Worm (Caenorhabditis elegans) whole organism, L1 larva: ENCODE data around the gene B0507.3.

Source experiments
- C04F5.9 ChIP-seq: sonication (generic microtip); optimal IDR thresholded peaks from 2 replicates; lab custom pipeline; 2016; ENCODE audit warnings: missing genetic modification characterization, missing compliant biosample characterization
- C16A3.4 ChIP-seq: fragments of 150-350 bp; optimal IDR thresholded peaks from 2 replicates; lab custom pipeline; 2014; ENCODE audit warnings: missing biosample characterization, missing genetic modification characterization
- F16B12.6 ChIP-seq: fragments of 150-350 bp; optimal IDR thresholded peaks from 2 replicates; lab custom pipeline; 2014; ENCODE audit warnings: missing biosample characterization, missing genetic modification characterization
- aha-1 ChIP-seq: fragments of 150-350 bp; optimal IDR thresholded peaks from 2 replicates; lab custom pipeline; 2014; ENCODE audit warnings: missing biosample characterization, missing genetic modification characterization
- alr-1 ChIP-seq: fragments of 200-800 bp; sonication (Bioruptor generic); optimal IDR thresholded peaks from 2 replicates; lab custom pipeline; 2018; ENCODE audit warnings: borderline replicate concordance, mild to moderate bottlenecking, missing genetic modification characterization, missing compliant biosample characterization
- ama-1 ChIP-seq: fragments of 150-350 bp; optimal IDR thresholded peaks from 2 replicates; lab custom pipeline; 2014
- ceh-8 ChIP-seq: fragments of 200-800 bp; sonication (Bioruptor generic); optimal IDR thresholded peaks from 2 replicates; lab custom pipeline; 2018; ENCODE audit warnings: mild to moderate bottlenecking, missing genetic modification characterization, moderate library complexity, missing compliant biosample characterization
- ceh-82 ChIP-seq, 3 experiments: fragments of 150-350 bp in 1 of 3; sonication (generic microtip) in 2 of 3; optimal IDR thresholded peaks; 2 replicates each; lab custom pipeline; 2014 to 2017; ENCODE audit warnings: missing biosample characterization in 3 of 3, missing genetic modification characterization in 3 of 3
- dsc-1 ChIP-seq: sonication (generic microtip); optimal IDR thresholded peaks from 2 replicates; lab custom pipeline; 2016; ENCODE audit warnings: mild to moderate bottlenecking, missing genetic modification characterization, missing compliant biosample characterization
- efl-1 ChIP-seq, 4 experiments: fragments of 150-350 bp; optimal IDR thresholded peaks in 3 of 4; peaks in 1 of 4; 1 replicate in 1 of 4; 2 replicates in 3 of 4; lab custom pipeline; 2014; ENCODE audit warnings: missing biosample characterization in 2 of 4, missing genetic modification characterization in 2 of 4, missing genetic modification reagents in 2 of 4
- egl-13 ChIP-seq: sonication (generic microtip); optimal IDR thresholded peaks from 2 replicates; lab custom pipeline; 2016; ENCODE audit warnings: missing genotype, missing genetic modification reagents, missing genetic modification characterization, missing compliant biosample characterization
- fkh-10 ChIP-seq: sonication (generic microtip); optimal IDR thresholded peaks from 2 replicates; lab custom pipeline; 2017; ENCODE audit warnings: missing biosample characterization, missing genetic modification reagents, missing genetic modification characterization
- fkh-8 ChIP-seq: sonication (generic microtip); optimal IDR thresholded peaks from 2 replicates; lab custom pipeline; 2016; ENCODE audit warnings: mild to moderate bottlenecking, missing genetic modification characterization, missing compliant biosample characterization
- hlh-17 ChIP-seq: fragments of 200-800 bp; sonication (Bioruptor generic); optimal IDR thresholded peaks from 2 replicates; lab custom pipeline; 2018; ENCODE audit warnings: missing genetic modification characterization, mild to moderate bottlenecking, missing compliant biosample characterization, moderate library complexity, borderline replicate concordance
- hpl-2 ChIP-seq: fragments of 150-350 bp; optimal IDR thresholded peaks from 2 replicates; lab custom pipeline; 2014; ENCODE audit warnings: missing biosample characterization, missing genetic modification reagents, missing genetic modification characterization
- irx-1 ChIP-seq: sonication (generic microtip); optimal IDR thresholded peaks from 2 replicates; lab custom pipeline; 2016; ENCODE audit warnings: missing genetic modification characterization, missing compliant biosample characterization
- jun-1 ChIP-seq: fragments of 150-350 bp; optimal IDR thresholded peaks from 2 replicates; lab custom pipeline; 2014; ENCODE audit warnings: missing biosample characterization, missing genetic modification reagents, missing genetic modification characterization
- lin-14 ChIP-seq: fragments of 200-800 bp; sonication (Bioruptor generic); optimal IDR thresholded peaks from 2 replicates; lab custom pipeline; 2018; ENCODE audit warnings: mild to moderate bottlenecking, missing genetic modification characterization, moderate library complexity, missing compliant biosample characterization
- lin-35 ChIP-seq, 2 experiments: fragments of 150-350 bp; optimal IDR thresholded peaks; 2 replicates each; lab custom pipeline; 2014; ENCODE audit warnings: missing biosample characterization in 2 of 2, missing genetic modification characterization in 2 of 2, missing genetic modification reagents in 2 of 2
- lin-39 ChIP-seq: fragments of 150-350 bp; optimal IDR thresholded peaks from 2 replicates; lab custom pipeline; 2014; ENCODE audit warnings: missing biosample characterization, missing genetic modification reagents, missing genetic modification characterization
- lir-3 ChIP-seq: sonication (generic microtip); optimal IDR thresholded peaks from 2 replicates; lab custom pipeline; 2016; ENCODE audit warnings: mild to moderate bottlenecking, missing genetic modification characterization, moderate library complexity, missing compliant biosample characterization; ENCODE audit not compliant: poor library complexity
- lsy-2 ChIP-seq, 2 experiments: fragments of 150-350 bp; optimal IDR thresholded peaks; 2 replicates each; lab custom pipeline; 2014; ENCODE audit warnings: missing biosample characterization in 2 of 2, missing genetic modification characterization in 2 of 2
- mdl-1 ChIP-seq, 2 experiments: fragments of 150-350 bp; optimal IDR thresholded peaks; 2 replicates each; lab custom pipeline; 2014 to 2017; ENCODE audit warnings: missing biosample characterization in 2 of 2, missing genetic modification characterization in 2 of 2, inconsistent platforms in 1 of 2
- mep-1 ChIP-seq: fragments of 150-350 bp; optimal IDR thresholded peaks from 2 replicates; lab custom pipeline; 2014; ENCODE audit warnings: missing biosample characterization, missing genetic modification characterization
- nhr-11 ChIP-seq: fragments of 150-350 bp; optimal IDR thresholded peaks from 2 replicates; lab custom pipeline; 2014; ENCODE audit warnings: missing biosample characterization, missing genetic modification characterization
- nhr-20 ChIP-seq: sonication (generic microtip); optimal IDR thresholded peaks from 2 replicates; lab custom pipeline; 2016; ENCODE audit warnings: mild to moderate bottlenecking, missing genetic modification characterization, missing compliant biosample characterization
- nhr-237 ChIP-seq: fragments of 150-350 bp; optimal IDR thresholded peaks from 2 replicates; lab custom pipeline; 2014; ENCODE audit warnings: missing biosample characterization, missing genetic modification characterization
- nhr-28 ChIP-seq: fragments of 150-350 bp; optimal IDR thresholded peaks from 2 replicates; lab custom pipeline; 2014; ENCODE audit warnings: missing biosample characterization, missing genetic modification characterization
- nhr-71 ChIP-seq: sonication (generic microtip); optimal IDR thresholded peaks from 2 replicates; lab custom pipeline; 2016; ENCODE audit warnings: mild to moderate bottlenecking, missing genetic modification characterization, moderate library complexity, missing compliant biosample characterization
- nhr-77 ChIP-seq: fragments of 150-350 bp; optimal IDR thresholded peaks from 2 replicates; lab custom pipeline; 2014; ENCODE audit warnings: missing biosample characterization, missing genetic modification characterization
- nhr-84 ChIP-seq: sonication (generic microtip); optimal IDR thresholded peaks from 2 replicates; lab custom pipeline; 2017; ENCODE audit warnings: missing biosample characterization, missing genetic modification characterization
- nhr-90 ChIP-seq: sonication (generic microtip); optimal IDR thresholded peaks from 2 replicates; lab custom pipeline; 2016; ENCODE audit warnings: mild to moderate bottlenecking, missing genetic modification characterization, missing compliant biosample characterization; ENCODE audit not compliant: poor library complexity
- rnt-1 ChIP-seq: sonication (generic microtip); optimal IDR thresholded peaks from 2 replicates; lab custom pipeline; 2016; ENCODE audit warnings: mild to moderate bottlenecking, missing genetic modification characterization, moderate library complexity, missing compliant biosample characterization
- snu-23 ChIP-seq: sonication (generic microtip); optimal IDR thresholded peaks from 2 replicates; lab custom pipeline; 2016; ENCODE audit warnings: missing genetic modification characterization, missing compliant biosample characterization
- sox-4 ChIP-seq: sonication (generic microtip); optimal IDR thresholded peaks from 2 replicates; lab custom pipeline; 2016; ENCODE audit warnings: missing genetic modification characterization, missing compliant biosample characterization
- sptf-1 ChIP-seq: fragments of 150-350 bp; optimal IDR thresholded peaks from 2 replicates; lab custom pipeline; 2014; ENCODE audit warnings: missing biosample characterization, missing genetic modification characterization
- sup-37 ChIP-seq: fragments of 200-800 bp; sonication (Bioruptor generic); optimal IDR thresholded peaks from 2 replicates; lab custom pipeline; 2018; ENCODE audit warnings: mild to moderate bottlenecking, missing genetic modification characterization, missing compliant biosample characterization
- swsn-7 ChIP-seq: sonication (generic microtip); optimal IDR thresholded peaks from 2 replicates; lab custom pipeline; 2016; ENCODE audit warnings: missing genetic modification characterization, missing compliant biosample characterization
- unc-130 ChIP-seq: fragments of 150-350 bp; optimal IDR thresholded peaks from 2 replicates; lab custom pipeline; 2017; ENCODE audit warnings: missing biosample characterization, missing genetic modification characterization, inconsistent platforms
- unc-98 ChIP-seq: fragments of 200-800 bp; sonication (Bioruptor generic); IDR thresholded peaks from 2 replicates; pipeline ENCODE4 v1.3.6; 2022; ENCODE audit warnings: missing genetic modification characterization, missing compliant biosample characterization
- vab-15 ChIP-seq: sonication (generic microtip); optimal IDR thresholded peaks from 2 replicates; lab custom pipeline; 2017; ENCODE audit warnings: missing genotype, mild to moderate bottlenecking, missing genetic modification characterization, missing compliant biosample characterization

Gene B0507.3

ce11 chrV:8784485-8784884 lies 15.8 kb downstream of the B0507.3 start:
- peak; percentile 4 for TF ChIP-seq nhr-77 (tag; lab: Kevin White, UChicago)
- no peak for TF ChIP-seq sox-4 (tag; lab: Kevin White, UChicago)

ce11 chrV:8785526-8785925 lies 16.8 kb downstream of the B0507.3 start:
- TF ChIP-seq nhr-20 (tag; lab: Kevin White, UChicago) = no peak
- TF ChIP-seq lsy-2 (tag; optimal IDR thresholded peaks at IDR 0.05; lab: Kevin White, UChicago) = peak in 1 of 2 experiments; percentile 21
- peak; percentile 29 for TF ChIP-seq dsc-1
- peak; percentile 48 for TF ChIP-seq nhr-71 (tag; lab: Kevin White, UChicago)
- TF ChIP-seq mep-1 (tag; lab: Kevin White, UChicago) = no peak
- TF ChIP-seq F16B12.6 (tag; lab: Kevin White, UChicago) = no peak
- TF ChIP-seq unc-130 = no peak
- TF ChIP-seq sptf-1 (tag; lab: Kevin White, UChicago) = no peak
- peak in 1 of 2 experiments; percentile 19 for TF ChIP-seq lin-35 (GFP tag; optimal IDR thresholded peaks at IDR 0.05; lab: Kevin White, UChicago)
- peak; percentile 29 for TF ChIP-seq nhr-90 (tag; lab: Kevin White, UChicago)
- TF ChIP-seq rnt-1 (tag; lab: Kevin White, UChicago) = peak; percentile 49
- TF ChIP-seq vab-15 = no peak
- peak; percentile 13 for TF ChIP-seq C16A3.4 (tag; lab: Kevin White, UChicago)
- no peak for TF ChIP-seq lin-39 (tag; lab: Kevin White, UChicago)
- TF ChIP-seq fkh-10 = no peak
- TF ChIP-seq hpl-2 = no peak
- no peak for TF ChIP-seq efl-1 (optimal IDR thresholded peaks at IDR 0.05; lab: Kevin White, UChicago)
- TF ChIP-seq efl-1 (GFP tag; optimal IDR thresholded peaks at IDR 0.05 in 1 of 2; lab: Kevin White, UChicago) = peak in 1 of 2 experiments; percentile 70
- peak; percentile 66 for TF ChIP-seq lin-14
- TF ChIP-seq snu-23 (GFP tag; lab: Kevin White, UChicago) = peak; percentile 18
- peak; percentile 1 for TF ChIP-seq jun-1 (tag; lab: Kevin White, UChicago)
- TF ChIP-seq ceh-8 (GFP tag; lab: Kevin White, UChicago) = peak; percentile 39
- TF ChIP-seq ama-1 (lab: Kevin White, UChicago) = no peak
- no peak for TF ChIP-seq irx-1 (tag; lab: Kevin White, UChicago)
- TF ChIP-seq C04F5.9 (tag; lab: Kevin White, UChicago) = no peak
- peak in 1 of 2 experiments; percentile 18 for TF ChIP-seq mdl-1 (tag; optimal IDR thresholded peaks at IDR 0.05; lab: Kevin White, UChicago)
- TF ChIP-seq swsn-7 (tag; lab: Kevin White, UChicago) = peak; percentile 14

- TF ChIP-seq ceh-82 (tag; optimal IDR thresholded peaks at IDR 0.05; lab: Kevin White, UChicago) (no peak), unc-98 (no peak), hlh-17 (GFP tag; lab: Kevin White, UChicago) (no peak), fkh-10 (no peak), nhr-237 (tag; lab: Kevin White, UChicago) (no peak), lin-14 (no peak), nhr-71 (tag; lab: Kevin White, UChicago) (no peak), swsn-7 (tag; lab: Kevin White, UChicago) (no peak), fkh-8 (tag; lab: Kevin White, UChicago) (no peak), unc-130 (no peak), alr-1 (tag; lab: Kevin White, UChicago) (no peak), sup-37 (GFP tag; lab: Kevin White, UChicago) (no peak), nhr-84 (no peak), rnt-1 (tag; lab: Kevin White, UChicago) (no peak), lir-3 (tag; lab: Kevin White, UChicago) (no peak), nhr-11 (tag; lab: Kevin White, UChicago) (no peak), egl-13 (tag; lab: Kevin White, UChicago) (no peak), sptf-1 (tag; lab: Kevin White, UChicago) (no peak), aha-1 (no peak), nhr-28 (tag; lab: Kevin White, UChicago) (no peak)
Measured at ce11 chrV:8786245-8786644, 17.5 kb downstream of the B0507.3 start, which contains the start of gene sup-37. TSS of gene sup-37 (plus strand) at chrV:8786545.
